Fruit fly (Drosophila melanogaster): Measurements from ENCODE around the gene alphaSnap.
A peak's percentile ranks its signal among the peaks of the same experiment; 100 is the strongest.

DNA sequence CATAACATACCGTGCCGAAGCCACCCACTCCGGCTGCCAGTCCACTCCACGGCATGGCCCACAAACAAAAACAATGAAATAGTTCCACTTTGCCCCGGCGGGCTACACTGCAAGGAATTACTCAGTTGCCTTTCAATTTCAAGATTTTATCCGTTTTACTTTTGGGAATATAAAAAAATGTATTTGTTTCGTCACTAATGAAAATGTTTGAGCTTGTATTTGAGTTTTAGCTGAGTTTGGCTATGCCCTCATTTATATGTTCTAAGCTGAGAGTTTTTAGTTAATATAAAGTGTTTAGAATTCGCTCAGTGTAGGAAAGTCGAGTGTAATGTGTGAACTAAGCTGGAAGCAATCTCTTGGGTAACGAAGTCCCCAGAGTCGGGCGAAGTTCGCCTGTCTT, 36.8 kb upstream of the alphaSnap start:
- TF ChIP-seq Hr38 (GFP tag; optimal IDR thresholded peaks at IDR 0.05) = no peak
- peak; percentile 69 for TF ChIP-seq CG32006 (GFP tag; optimal IDR thresholded peaks at IDR 0.05)
- TF ChIP-seq eg (GFP tag; IDR thresholded peaks at IDR 0.05) = peak; percentile 43; the same call in 1 of the 3 replicates
- no peak for TF ChIP-seq fd85E (GFP tag; optimal IDR thresholded peaks at IDR 0.05)
- TF ChIP-seq OdsH (GFP tag; optimal IDR thresholded peaks at IDR 0.05) = peak; percentile 38
- no peak for TF ChIP-seq CG6163 (GFP tag; IDR thresholded peaks at IDR 0.05)
- peak; percentile 48 for TF ChIP-seq CG6276 (GFP tag; optimal IDR thresholded peaks at IDR 0.05)
- no peak for TF ChIP-seq CG16779 (tag; optimal IDR thresholded peaks at IDR 0.05)
- TF ChIP-seq CG10631 (GFP tag; optimal IDR thresholded peaks at IDR 0.05) = peak; percentile 31
- TF ChIP-seq achi (GFP tag; optimal IDR thresholded peaks at IDR 0.05) = peak; percentile 25
- TF ChIP-seq Gug (GFP tag; IDR thresholded peaks at IDR 0.05) = no peak
- TF ChIP-seq Sox14 (GFP tag; optimal IDR thresholded peaks at IDR 0.05) = peak; percentile 21

All from whole organism, prepupa.